Fruit fly (Drosophila melanogaster): ENCODE data around the gene CG12684.

DNA sequence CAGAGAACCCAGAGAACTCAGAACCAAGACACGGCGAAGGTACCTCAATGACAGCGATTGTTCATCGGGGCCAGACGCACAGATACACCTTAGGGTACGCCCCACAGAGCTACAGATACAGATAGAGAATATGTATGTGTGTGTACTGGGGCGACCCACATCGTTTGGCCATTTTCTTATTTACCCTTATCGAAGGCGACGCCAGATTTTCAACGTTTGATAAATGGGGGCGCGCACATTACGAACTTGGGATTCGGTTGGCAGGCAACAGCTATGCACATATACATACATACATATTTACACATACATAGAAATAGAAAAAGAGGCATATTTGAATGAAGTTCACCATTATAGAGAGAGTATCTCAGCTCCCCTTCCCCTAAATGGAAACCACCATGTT is 34.7 kb upstream of the CG12684 start:
- TF ChIP-seq CG14711 (tag; optimal IDR thresholded peaks at IDR 0.05), result no peak
- TF ChIP-seq tj (GFP tag; optimal IDR thresholded peaks at IDR 0.05), result no peak
- no peak for TF ChIP-seq CG1620 (GFP tag; optimal IDR thresholded peaks at IDR 0.05)
